Fruit fly (Drosophila melanogaster): ENCODE measurements around the gene Nepl20.

DNA sequence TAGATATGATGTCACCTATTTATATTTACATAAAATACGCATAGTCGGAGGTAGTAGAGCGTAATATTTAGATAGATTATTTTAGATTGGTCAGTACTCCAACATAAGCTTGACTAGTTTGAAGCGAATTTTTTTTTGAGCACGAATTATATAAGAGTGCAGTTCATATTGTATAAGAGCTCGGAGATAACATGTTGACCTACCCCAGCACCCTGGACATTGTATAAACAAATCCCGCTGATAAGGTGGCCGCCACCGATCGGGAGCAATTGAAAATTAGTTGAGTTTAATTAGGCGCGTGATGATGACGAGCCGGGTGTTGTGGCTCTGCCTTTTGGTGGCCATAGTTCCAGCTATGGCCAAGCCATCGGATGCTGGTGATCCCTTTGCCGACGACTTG, 5.2 kb upstream of the Nepl20 start, which contains the start of gene Nepl18:
- no peak for TF ChIP-seq rn (GFP tag; IDR thresholded peaks at IDR 0.05)
- TF ChIP-seq EcR (GFP tag; optimal IDR thresholded peaks at IDR 0.05), result no peak
- TF ChIP-seq fd96Ca (GFP tag; IDR thresholded peaks at IDR 0.05), result no peak
- TF ChIP-seq Pif1B (GFP tag; optimal IDR thresholded peaks at IDR 0.05), result no peak
- TF ChIP-seq CG17806 (tag; optimal IDR thresholded peaks at IDR 0.05), result no peak
- no peak for TF ChIP-seq CG34367 (tag; optimal IDR thresholded peaks at IDR 0.05)
- no peak for TF ChIP-seq gl (tag; optimal IDR thresholded peaks at IDR 0.05)
- TF ChIP-seq CG4496 (GFP tag; IDR thresholded peaks at IDR 0.05), result no peak
- no peak for TF ChIP-seq CG13204 (GFP tag; optimal IDR thresholded peaks at IDR 0.05)
- no peak for TF ChIP-seq CG14655 (GFP tag; optimal IDR thresholded peaks at IDR 0.05)
- no peak for TF ChIP-seq CG8159 (tag; optimal IDR thresholded peaks at IDR 0.05)

All from whole organism, pupa.